Worm (Caenorhabditis elegans): ENCODE results near the gene col-9.

DNA sequence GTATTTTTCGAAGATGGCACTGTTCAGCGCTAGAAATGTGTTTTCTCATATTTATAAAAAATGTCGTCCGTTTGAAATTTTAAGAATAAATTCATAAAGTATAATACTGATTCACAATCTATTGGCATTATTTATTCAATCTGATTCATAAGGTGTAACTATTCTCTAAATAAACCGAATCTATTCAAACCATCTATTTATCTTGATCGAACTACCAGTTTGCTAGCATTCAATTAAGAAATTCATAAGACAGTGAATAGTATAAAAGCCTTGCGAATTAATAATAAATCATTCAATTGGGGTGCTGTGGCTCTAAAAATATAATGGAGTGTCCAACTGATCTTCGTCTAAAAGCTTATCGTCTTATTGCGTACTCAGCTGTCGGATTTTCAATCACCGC lies 1.3 kb downstream of the col-9 start, which contains the start of gene col-44:
- TF ChIP-seq skn-1 (tag; optimal IDR thresholded peaks at IDR 0.05) (no peak), zag-1 (tag; optimal IDR thresholded peaks at IDR 0.05) (no peak), snpc-4 (tag; optimal IDR thresholded peaks at IDR 0.05) (no peak), nhr-90 (tag; optimal IDR thresholded peaks at IDR 0.05; ENCODE audit: poor library complexity) (no peak), lin-15B (tag; optimal IDR thresholded peaks at IDR 0.05) (no peak), unc-86 (tag; optimal IDR thresholded peaks at IDR 0.05) (no peak), ceh-8 (GFP tag; optimal IDR thresholded peaks at IDR 0.05) (no peak)

Measured in whole organism, L1 larva.